Fruit fly (Drosophila melanogaster) whole organism, wandering third instar larva: ENCODE measurements around the gene COX7AL2.

Source experiments
- Abd-B ChIP-seq: fragments of >200 bp; optimal IDR thresholded peaks from 2 replicates; lab custom pipeline; 2017; ENCODE audit warnings: missing biosample characterization, missing genetic modification characterization
- CG32264 ChIP-seq: fragments of 200-800 bp; sonication (Bioruptor generic); optimal IDR thresholded peaks from 2 replicates; lab custom pipeline; 2016; ENCODE audit warnings: missing biosample characterization, missing genetic modification characterization
- CG9705 ChIP-seq: fragments of 200-800 bp; sonication (Bioruptor generic); optimal IDR thresholded peaks from 2 replicates; lab custom pipeline; 2018; ENCODE audit warnings: missing biosample characterization, mild to moderate bottlenecking, missing genetic modification characterization
- CrebA ChIP-seq: fragments of 200-800 bp; sonication (Bioruptor generic); optimal IDR thresholded peaks from 2 replicates; lab custom pipeline; 2016; ENCODE audit warnings: missing biosample characterization, mild to moderate bottlenecking, missing genetic modification characterization, borderline replicate concordance
- Dfd ChIP-seq: fragments of >200 bp; optimal IDR thresholded peaks from 2 replicates; lab custom pipeline; 2017; ENCODE audit warnings: missing biosample characterization, missing genetic modification characterization
- Dif ChIP-seq: fragments of 200-275, 200-300 bp; sonication (Bioruptor generic); optimal IDR thresholded peaks from 2 replicates; lab custom pipeline; 2018; ENCODE audit warnings: missing biosample characterization, missing genetic modification characterization; ENCODE audit not compliant: partially characterized antibody
- GATAd ChIP-seq: sonication (Bioruptor generic); optimal IDR thresholded peaks from 2 replicates; lab custom pipeline; 2016; ENCODE audit warnings: missing biosample characterization, missing genetic modification characterization
- HLH106 ChIP-seq: fragments of 200-800 bp; optimal IDR thresholded peaks from 3 replicates; lab custom pipeline; 2019; ENCODE audit warnings: missing biosample characterization, mild to moderate bottlenecking, missing genetic modification characterization, moderate library complexity
- Hnf4 ChIP-seq: fragments of 200-800 bp; sonication (Bioruptor generic); optimal IDR thresholded peaks from 2 replicates; lab custom pipeline; 2016; ENCODE audit warnings: missing biosample characterization, mild to moderate bottlenecking, missing genetic modification characterization
- Hr78 ChIP-seq: fragments of >200 bp; optimal IDR thresholded peaks from 2 replicates; lab custom pipeline; 2017; ENCODE audit warnings: missing biosample characterization, missing genetic modification characterization
- Hr83 ChIP-seq: fragments of 200-300 bp; sonication (Bioruptor generic); optimal IDR thresholded peaks from 2 replicates; lab custom pipeline; 2016; ENCODE audit warnings: missing biosample characterization, mild to moderate bottlenecking, missing genetic modification characterization, moderate library complexity; ENCODE audit not compliant: poor library complexity, severe bottlenecking
- Jra ChIP-seq: sonication (Bioruptor generic); optimal IDR thresholded peaks from 2 replicates; lab custom pipeline; 2016; ENCODE audit warnings: missing biosample characterization, missing genetic modification characterization
- Mio ChIP-seq: sonication (Bioruptor generic); optimal IDR thresholded peaks from 2 replicates; lab custom pipeline; 2016; ENCODE audit warnings: missing biosample characterization, missing genetic modification characterization
- Myc ChIP-seq: fragments of >200 bp; optimal IDR thresholded peaks from 2 replicates; lab custom pipeline; 2017
- N ChIP-seq: fragments of >200 bp; optimal IDR thresholded peaks from 2 replicates; lab custom pipeline; 2018; ENCODE audit warnings: missing biosample characterization, missing external identifiers, missing genetic modification characterization
- OdsH ChIP-seq: fragments of 200-800 bp; sonication (Bioruptor generic); optimal IDR thresholded peaks from 2 replicates; lab custom pipeline; 2016; ENCODE audit warnings: missing biosample characterization, mild to moderate bottlenecking, missing genetic modification characterization
- Rel ChIP-seq, 2 experiments: fragments of 200-800 bp; sonication (Bioruptor generic) in 1 of 2; optimal IDR thresholded peaks; 2 replicates in 1 of 2; 3 replicates in 1 of 2; lab custom pipeline; 2016 to 2019; ENCODE audit warnings: mild to moderate bottlenecking in 2 of 2, missing biosample characterization in 2 of 2, missing genetic modification characterization in 2 of 2, moderate library complexity in 1 of 2
- Sp1 ChIP-seq: fragments of 200-800 bp; sonication (Bioruptor generic); optimal IDR thresholded peaks from 3 replicates; lab custom pipeline; 2019; ENCODE audit warnings: missing biosample characterization, mild to moderate bottlenecking, missing genetic modification characterization, moderate library complexity
- Vsx2 ChIP-seq: fragments of 200-300, 225-300 bp; sonication (Bioruptor generic); optimal IDR thresholded peaks from 2 replicates; lab custom pipeline; 2018; ENCODE audit warnings: missing biosample characterization, missing genetic modification characterization; ENCODE audit not compliant: partially characterized antibody
- br ChIP-seq: fragments of 200-800 bp; sonication (Bioruptor generic); optimal IDR thresholded peaks from 2 replicates; lab custom pipeline; 2016; ENCODE audit warnings: missing biosample characterization, missing genetic modification characterization
- brk ChIP-seq: fragments of 200-800 bp; sonication (Bioruptor generic); optimal IDR thresholded peaks from 2 replicates; lab custom pipeline; 2016; ENCODE audit warnings: missing biosample characterization, mild to moderate bottlenecking, missing genetic modification characterization
- dl ChIP-seq, 2 experiments: fragments of 175-275, 200-275 bp in 1 of 2; fragments of 200-275 bp in 1 of 2; sonication (Bioruptor generic); optimal IDR thresholded peaks; lab custom pipeline; 2018; ENCODE audit warnings: mild to moderate bottlenecking in 2 of 2, missing biosample characterization in 2 of 2, missing genetic modification characterization in 2 of 2, moderate library complexity in 2 of 2; ENCODE audit not compliant: partially characterized antibody in 2 of 2, insufficient read depth in 1 of 2
- dmrt93B ChIP-seq: fragments of 200-800 bp; sonication (Bioruptor generic); optimal IDR thresholded peaks from 2 replicates; lab custom pipeline; 2018; ENCODE audit warnings: missing biosample characterization, mild to moderate bottlenecking, missing genetic modification characterization
- dsf ChIP-seq: sonication (Bioruptor generic); optimal IDR thresholded peaks from 2 replicates; lab custom pipeline; 2016; ENCODE audit warnings: missing biosample characterization, missing genetic modification characterization, borderline replicate concordance
- ey ChIP-seq: fragments of 200-800 bp; sonication (Bioruptor generic); optimal IDR thresholded peaks from 2 replicates; lab custom pipeline; 2016; ENCODE audit warnings: missing biosample characterization, missing genetic modification characterization
- foxo ChIP-seq, 2 experiments: fragments of 200-800 bp; sonication (Bioruptor generic); optimal IDR thresholded peaks; 2 replicates in 1 of 2; 3 replicates in 1 of 2; lab custom pipeline; 2016 to 2017; ENCODE audit warnings: missing biosample characterization in 2 of 2, missing genetic modification characterization in 2 of 2
- fru ChIP-seq: fragments of 200-800 bp; sonication (Bioruptor generic); optimal IDR thresholded peaks from 3 replicates; lab custom pipeline; 2016; ENCODE audit warnings: missing biosample characterization, mild to moderate bottlenecking, missing genetic modification characterization
- h ChIP-seq: fragments of 200-800 bp; sonication (Bioruptor generic); optimal IDR thresholded peaks from 3 replicates; lab custom pipeline; 2016; ENCODE audit warnings: missing biosample characterization, mild to moderate bottlenecking, missing genetic modification characterization
- jim ChIP-seq: fragments of 175-275, 200-325 bp; sonication (Bioruptor generic); optimal IDR thresholded peaks from 2 replicates; lab custom pipeline; 2016; ENCODE audit warnings: missing biosample characterization, mild to moderate bottlenecking, missing genetic modification characterization
- lola ChIP-seq: fragments of >200 bp; optimal IDR thresholded peaks from 2 replicates; lab custom pipeline; 2017; ENCODE audit warnings: missing biosample characterization, missing genetic modification characterization
- pan ChIP-seq: fragments of >200 bp; optimal IDR thresholded peaks from 2 replicates; lab custom pipeline; 2017
- psq ChIP-seq: fragments of 200-800 bp; sonication (Bioruptor generic); optimal IDR thresholded peaks from 3 replicates; lab custom pipeline; 2017; ENCODE audit warnings: missing biosample characterization, mild to moderate bottlenecking, missing genetic modification characterization, moderate library complexity
- rgr ChIP-seq: fragments of 200-800 bp; sonication (Bioruptor generic); optimal IDR thresholded peaks from 3 replicates; lab custom pipeline; 2016; ENCODE audit warnings: missing biosample characterization, mild to moderate bottlenecking, missing genetic modification characterization
- sage ChIP-seq: fragments of 200-800 bp; sonication (Bioruptor generic); optimal IDR thresholded peaks from 2 replicates; lab custom pipeline; 2016; ENCODE audit warnings: missing biosample characterization, mild to moderate bottlenecking, missing genetic modification characterization
- sv ChIP-seq: fragments of 200-800 bp; sonication (Bioruptor generic); optimal IDR thresholded peaks from 3 replicates; lab custom pipeline; 2016; ENCODE audit warnings: missing biosample characterization, missing genetic modification characterization
- tai ChIP-seq: sonication (Bioruptor generic); optimal IDR thresholded peaks from 2 replicates; lab custom pipeline; 2016; ENCODE audit warnings: missing biosample characterization, missing genetic modification characterization
- usp ChIP-seq: fragments of >200 bp; optimal IDR thresholded peaks from 2 replicates; lab custom pipeline; 2017; ENCODE audit warnings: missing biosample characterization, missing genetic modification characterization
- woc ChIP-seq: sonication (Bioruptor generic); optimal IDR thresholded peaks from 2 replicates; lab custom pipeline; 2016; ENCODE audit warnings: missing biosample characterization, mild to moderate bottlenecking, missing genetic modification characterization

The COX7AL2 gene

DNA sequence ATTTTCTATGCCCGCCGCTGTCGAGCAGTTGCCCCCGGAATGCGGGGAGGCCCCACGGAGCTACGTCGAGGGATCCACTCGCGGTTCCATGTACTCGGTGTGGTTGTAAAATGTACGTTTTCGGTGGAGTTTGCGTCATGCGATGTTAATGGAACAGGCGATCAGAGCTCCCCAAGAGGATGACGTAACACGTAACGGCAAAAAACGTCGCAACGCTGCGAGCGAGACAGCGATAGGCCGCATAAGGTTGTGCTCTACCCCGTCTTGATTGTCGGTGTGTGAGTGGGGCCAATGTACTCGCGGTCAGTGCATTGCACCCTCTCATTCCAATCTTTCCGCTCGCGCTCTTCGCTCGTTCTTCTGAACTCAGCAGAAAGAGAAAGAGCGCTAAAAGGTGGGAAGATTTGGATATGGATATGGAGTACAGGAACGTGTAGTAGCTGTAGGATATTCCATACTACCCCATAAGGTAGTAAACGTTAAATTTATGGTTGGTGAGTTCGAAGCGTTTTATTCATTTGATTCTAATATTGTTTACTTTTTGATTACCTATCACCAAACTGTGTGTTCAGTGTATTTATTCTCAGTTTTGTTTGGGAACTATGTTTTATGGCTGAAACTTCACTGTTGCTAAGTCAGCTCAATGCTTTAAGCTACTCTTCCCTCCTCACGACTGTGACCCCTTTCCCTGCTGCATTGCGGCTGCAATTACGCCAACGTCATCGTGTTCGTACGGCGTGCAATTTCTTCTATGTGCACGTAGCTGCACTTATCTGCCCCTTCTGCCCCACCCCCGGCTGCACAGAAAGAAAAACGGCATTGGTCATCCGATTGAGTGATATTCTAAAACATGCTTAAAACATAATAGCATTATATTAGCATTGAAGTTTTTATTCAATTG is 2.7 kb upstream of the COX7AL2 start:
- TF ChIP-seq GATAd (GFP tag; lab: Kevin White, UChicago) (no peak), Hr78 (GFP tag; lab: Kevin White, UChicago) (no peak), psq (GFP tag; lab: Kevin White, UChicago) (peak; percentile 91), brk (no peak), sv (GFP tag; lab: Kevin White, UChicago) (no peak), Sp1 (GFP tag; lab: Kevin White, UChicago) (no peak), pan (no peak), CG9705 (GFP tag; lab: Kevin White, UChicago) (no peak), Vsx2 (peak; percentile 97), N (GFP tag; lab: Kevin White, UChicago) (no peak), ey (GFP tag; lab: Kevin White, UChicago) (no peak), foxo (GFP tag; optimal IDR thresholded peaks at IDR 0.05; lab: Kevin White, UChicago) (no peak), Abd-B (GFP tag; lab: Kevin White, UChicago) (no peak), Rel (GFP tag; optimal IDR thresholded peaks at IDR 0.05; lab: Kevin White, UChicago) (no peak), Rel (tag; optimal IDR thresholded peaks at IDR 0.05; lab: Kevin White, UChicago) (peak; percentile 98), usp (GFP tag; lab: Kevin White, UChicago) (no peak), lola (GFP tag; lab: Kevin White, UChicago) (no peak), Hnf4 (GFP tag; lab: Kevin White, UChicago) (peak; percentile 75), Hr83 (GFP tag; lab: Kevin White, UChicago) (peak; percentile 93), sage (GFP tag; lab: Kevin White, UChicago) (peak; percentile 63), br (GFP tag; lab: Kevin White, UChicago) (peak; percentile 52), fru (peak; percentile 59), rgr (GFP tag; lab: Kevin White, UChicago) (peak; percentile 36), OdsH (GFP tag; lab: Kevin White, UChicago) (peak; percentile 20), jim (no peak), tai (GFP tag; lab: Kevin White, UChicago) (peak; percentile 97), HLH106 (tag; lab: Kevin White, UChicago) (no peak), h (GFP tag; lab: Kevin White, UChicago) (peak; percentile 58), Myc (lab: Kevin White, UChicago) (no peak), woc (GFP tag; lab: Kevin White, UChicago) (peak; percentile 52), Jra (peak; percentile 63), Dif (GFP tag; lab: Kevin White, UChicago) (peak; percentile 97), Dfd (no peak), CrebA (GFP tag; lab: Kevin White, UChicago) (peak; percentile 94), Mio (GFP tag; lab: Kevin White, UChicago) (peak; percentile 35), dmrt93B (GFP tag; lab: Kevin White, UChicago) (no peak), dsf (GFP tag; lab: Kevin White, UChicago) (no peak), CG32264 (GFP tag; lab: Kevin White, UChicago) (peak; percentile 36), dl (GFP tag; optimal IDR thresholded peaks at IDR 0.05; lab: Kevin White, UChicago; ENCODE audit: insufficient read depth in 1 of 2, partially characterized antibody in 2 of 2) (peak; percentile 90 to 96)

DNA sequence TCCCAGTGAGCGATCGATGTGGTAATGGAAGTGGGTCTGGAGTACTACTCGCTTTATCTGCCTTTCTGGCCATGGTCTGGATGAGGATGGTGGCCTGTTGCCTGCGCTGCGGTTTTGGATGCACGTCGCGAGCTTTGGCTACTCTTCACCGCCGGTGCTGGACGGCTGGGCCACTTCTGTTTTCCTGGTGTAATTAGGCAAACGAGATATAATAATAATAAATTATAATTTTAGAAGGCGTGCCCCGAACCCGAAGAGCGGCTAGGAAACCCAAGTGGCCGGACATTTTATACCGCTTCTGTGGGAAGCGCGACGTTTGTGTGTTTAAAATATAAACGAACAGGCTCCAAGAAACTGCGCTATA is 1.7 kb upstream of the COX7AL2 start:
- TF ChIP-seq dl (GFP tag; optimal IDR thresholded peaks at IDR 0.05; lab: Kevin White, UChicago; ENCODE audit: insufficient read depth in 1 of 2, partially characterized antibody in 2 of 2) (peak in 1 of 2 experiments; percentile 11), Rel (GFP tag; optimal IDR thresholded peaks at IDR 0.05; lab: Kevin White, UChicago) (peak; percentile 62), Rel (tag; optimal IDR thresholded peaks at IDR 0.05; lab: Kevin White, UChicago) (no peak), Mio (GFP tag; lab: Kevin White, UChicago) (no peak), HLH106 (tag; lab: Kevin White, UChicago) (no peak), Hnf4 (GFP tag; lab: Kevin White, UChicago) (no peak), CG32264 (GFP tag; lab: Kevin White, UChicago) (no peak)
